Worm (Caenorhabditis elegans) whole organism, midembryonic: ENCODE data around the gene JC8.7.

ENCODE experiments used
- T22C8.4 ChIP-seq: fragments of 200-800 bp; sonication (Bioruptor generic); IDR thresholded peaks from 2 replicates; pipeline ENCODE4 v1.3.6; 2022; ENCODE audit warnings: missing genetic modification characterization, missing compliant biosample characterization
- flt-1 ChIP-seq: fragments of 200-800 bp; sonication (Bioruptor generic); IDR thresholded peaks from 2 replicates; pipeline ENCODE4 v1.3.6; 2022; ENCODE audit warnings: missing genetic modification characterization, missing compliant biosample characterization
- med-1 ChIP-seq: sonication (generic microtip); optimal IDR thresholded peaks from 2 replicates; lab custom pipeline; 2017; ENCODE audit warnings: missing genetic modification characterization, mild to moderate bottlenecking, missing compliant biosample characterization, antibody characterized with exemption, missing genetic modification reagents; ENCODE audit not compliant: insufficient read depth
- ref-1 ChIP-seq: fragments of 200-800 bp; sonication (Bioruptor generic); conservative IDR thresholded peaks from 2 replicates; pipeline ENCODE4 v1.3.6; 2022; ENCODE audit warnings: missing genetic modification reagents, missing genetic modification characterization, missing compliant biosample characterization
- tab-1 ChIP-seq: fragments of 200-800 bp; sonication (Bioruptor generic); IDR thresholded peaks from 2 replicates; pipeline ENCODE4 v1.3.6; 2022; ENCODE audit warnings: missing genetic modification characterization, missing compliant biosample characterization
- ztf-29 ChIP-seq: fragments of 200-800 bp; sonication (Bioruptor generic); IDR thresholded peaks from 2 replicates; pipeline ENCODE4 v1.3.6; 2022; ENCODE audit warnings: missing genetic modification reagents, missing genetic modification characterization, missing compliant biosample characterization

DNA sequence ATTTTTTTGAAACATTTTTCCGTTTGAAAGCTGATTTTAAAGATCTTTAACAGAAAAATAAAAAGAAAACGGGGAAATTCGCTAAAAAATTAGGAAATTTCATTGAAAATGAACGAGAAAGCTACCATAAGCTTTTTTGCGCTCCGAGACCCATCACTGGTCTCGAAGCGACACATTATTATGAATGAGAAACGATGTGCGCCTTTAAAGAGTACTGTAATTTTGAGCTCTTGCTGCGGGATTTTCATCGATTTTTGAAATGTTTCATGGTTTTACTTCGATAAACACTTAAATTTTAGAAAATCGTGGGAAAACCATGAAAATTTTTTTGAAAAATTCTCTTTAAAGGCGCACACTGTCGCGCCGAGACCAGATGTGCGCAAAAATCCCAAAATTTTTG lies 43.2 kb downstream of the JC8.7 start:
- TF ChIP-seq flt-1 (GFP tag; lab: Robert Waterston, UW), result no peak
- no peak for TF ChIP-seq ztf-29 (GFP tag; lab: Robert Waterston, UW)
- no peak for TF ChIP-seq tab-1 (GFP tag; lab: Robert Waterston, UW)
- TF ChIP-seq T22C8.4 (GFP tag; lab: Robert Waterston, UW), result no peak
- TF ChIP-seq ref-1 (GFP tag; lab: Robert Waterston, UW), result no peak
- no peak for TF ChIP-seq med-1 (GFP tag; lab: Kevin White, UChicago)
